Fruit fly (Drosophila melanogaster): ENCODE measurements around the gene CG8852.

Gene CG8852

dm6 chr2L:3571457-3571856, 46.5 kb downstream of the CG8852 start (continued):
- TF ChIP-seq Nf-YB (GFP tag; optimal IDR thresholded peaks at IDR 0.05) (peak; percentile 88), gsb-n (tag; optimal IDR thresholded peaks at IDR 0.05) (peak; percentile 71), bcd (GFP tag; optimal IDR thresholded peaks at IDR 0.05) (no peak), pros (GFP tag; optimal IDR thresholded peaks at IDR 0.05) (peak; percentile 10), CG1603 (tag; optimal IDR thresholded peaks at IDR 0.05) (no peak), Jarid2 (GFP tag; optimal IDR thresholded peaks at IDR 0.05) (peak; percentile 3), CG3065 (GFP tag; optimal IDR thresholded peaks at IDR 0.05) (peak; percentile 24), Nf-YC (tag; optimal IDR thresholded peaks at IDR 0.05) (peak; percentile 88), sqz (GFP tag; optimal IDR thresholded peaks at IDR 0.05) (peak; percentile 21), Side (GFP tag; optimal IDR thresholded peaks at IDR 0.05) (no peak)

dm6 chr2L:3572529-3573171, 47.7 kb downstream of the CG8852 start:
- TF ChIP-seq sens (GFP tag) (peak; percentile 69), Opbp (GFP tag; IDR thresholded peaks at IDR 0.05; ENCODE audit: partially characterized antibody) (no peak), Dek (tag; optimal IDR thresholded peaks at IDR 0.05) (no peak), Sin3A (optimal IDR thresholded peaks at IDR 0.05) (no peak), luna (GFP tag; optimal IDR thresholded peaks at IDR 0.05) (no peak), CG5953 (GFP tag; IDR thresholded peaks at IDR 0.05) (no peak), inv (GFP tag; IDR thresholded peaks at IDR 0.05; ENCODE audit: partially characterized antibody) (no peak), CG11504 (tag; optimal IDR thresholded peaks at IDR 0.05) (no peak), Lhr (GFP tag; optimal IDR thresholded peaks at IDR 0.05) (no peak), CG6765 (GFP tag; optimal IDR thresholded peaks at IDR 0.05) (no peak), org-1 (GFP tag; optimal IDR thresholded peaks at IDR 0.05) (no peak), amos (GFP tag; IDR thresholded peaks at IDR 0.05; ENCODE audit: partially characterized antibody) (no peak), jigr1 (GFP tag; IDR thresholded peaks at IDR 0.05) (no peak), Rfx (GFP tag; IDR thresholded peaks at IDR 0.05) (no peak), CG12236 (GFP tag; optimal IDR thresholded peaks at IDR 0.05) (no peak), CG12104 (GFP tag; optimal IDR thresholded peaks at IDR 0.05) (no peak), CG17568 (GFP tag; optimal IDR thresholded peaks at IDR 0.05) (peak; percentile 29), CG7963 (GFP tag; IDR thresholded peaks at IDR 0.05; ENCODE audit: partially characterized antibody) (no peak), CG11695 (GFP tag; IDR thresholded peaks at IDR 0.05) (no peak), Hr78 (GFP tag; optimal IDR thresholded peaks at IDR 0.05) (no peak), crc (GFP tag; optimal IDR thresholded peaks at IDR 0.05) (no peak), H2.0 (GFP tag; IDR thresholded peaks at IDR 0.05) (no peak), B-H2 (GFP tag; optimal IDR thresholded peaks at IDR 0.05) (no peak), mirr (GFP tag; optimal IDR thresholded peaks at IDR 0.05) (peak; percentile 33), scrt (GFP tag; optimal IDR thresholded peaks at IDR 0.05) (no peak), CG6791 (GFP tag; IDR thresholded peaks at IDR 0.05; ENCODE audit: partially characterized antibody) (no peak), odd (GFP tag; optimal IDR thresholded peaks at IDR 0.05) (peak; percentile 3), sna (GFP tag; IDR thresholded peaks at IDR 0.05; ENCODE audit: partially characterized antibody) (no peak), CG15011 (GFP tag; optimal IDR thresholded peaks at IDR 0.05) (no peak), bab2 (GFP tag; optimal IDR thresholded peaks at IDR 0.05) (no peak), sug (tag; optimal IDR thresholded peaks at IDR 0.05) (no peak), CG3281 (GFP tag; optimal IDR thresholded peaks at IDR 0.05) (no peak), CG14860 (GFP tag; IDR thresholded peaks at IDR 0.05; ENCODE audit: partially characterized antibody) (no peak), CG3838 (GFP tag; optimal IDR thresholded peaks at IDR 0.05) (no peak), sr (GFP tag; IDR thresholded peaks at IDR 0.05) (no peak), CG10462 (GFP tag; optimal IDR thresholded peaks at IDR 0.05) (no peak), abd-A (tag; optimal IDR thresholded peaks at IDR 0.05) (no peak), cad (GFP tag; optimal IDR thresholded peaks at IDR 0.05) (no peak), lola (GFP tag; optimal IDR thresholded peaks at IDR 0.05) (no peak)

Data from whole organism, embryonic.